Worm (Caenorhabditis elegans) whole organism, L2 larva: ENCODE results near the gene C46F11.6.

Source experiments
- C34F6.9 ChIP-seq: fragments of 150-350 bp; optimal IDR thresholded peaks from 2 replicates; lab custom pipeline; 2014; ENCODE audit warnings: missing biosample characterization, missing genetic modification characterization
- F13H6.1 ChIP-seq: sonication (generic microtip); optimal IDR thresholded peaks from 2 replicates; lab custom pipeline; 2016; ENCODE audit warnings: missing genetic modification characterization, missing compliant biosample characterization
- Y55F3AM.14 ChIP-seq: fragments of 200-800 bp; sonication (Bioruptor generic); optimal IDR thresholded peaks from 2 replicates; lab custom pipeline; 2018; ENCODE audit warnings: mild to moderate bottlenecking, missing genetic modification characterization, missing compliant biosample characterization
- ZK546.5 ChIP-seq: sonication (generic microtip); optimal IDR thresholded peaks from 2 replicates; lab custom pipeline; 2017; ENCODE audit warnings: missing biosample characterization, missing genetic modification characterization
- ama-1 ChIP-seq: fragments of 150-350 bp; optimal IDR thresholded peaks from 2 replicates; lab custom pipeline; 2018; ENCODE audit warnings: inconsistent platforms
- blmp-1 ChIP-seq: sonication (generic microtip); optimal IDR thresholded peaks from 2 replicates; lab custom pipeline; 2017; ENCODE audit warnings: missing genetic modification characterization, mild to moderate bottlenecking, missing compliant biosample characterization, antibody characterized with exemption, moderate library complexity; ENCODE audit not compliant: insufficient read depth
- ceh-16 ChIP-seq: fragments of 150-350 bp; optimal IDR thresholded peaks from 2 replicates; lab custom pipeline; 2014; ENCODE audit warnings: missing biosample characterization, missing genetic modification characterization
- ceh-82 ChIP-seq: fragments of 150-350 bp; optimal IDR thresholded peaks from 2 replicates; lab custom pipeline; 2014; ENCODE audit warnings: missing biosample characterization, missing genetic modification characterization
- dmd-4 ChIP-seq: sonication (generic microtip); optimal IDR thresholded peaks from 2 replicates; lab custom pipeline; 2017; ENCODE audit warnings: missing biosample characterization, missing genetic modification characterization
- elt-1 ChIP-seq: fragments of 150-350 bp; optimal IDR thresholded peaks from 2 replicates; lab custom pipeline; 2014; ENCODE audit warnings: missing biosample characterization, missing genetic modification characterization
- elt-3 ChIP-seq: sonication (generic microtip); optimal IDR thresholded peaks from 2 replicates; lab custom pipeline; 2017; ENCODE audit warnings: missing biosample characterization, missing genetic modification characterization
- fos-1 ChIP-seq: fragments of 150-350 bp; optimal IDR thresholded peaks from 2 replicates; lab custom pipeline; 2014; ENCODE audit warnings: missing biosample characterization, missing genetic modification characterization
- gmeb-1 ChIP-seq: fragments of 150-350 bp; optimal IDR thresholded peaks from 2 replicates; lab custom pipeline; 2014; ENCODE audit warnings: missing biosample characterization, missing genetic modification characterization
- lin-11 ChIP-seq: fragments of 150-350 bp; sonication (generic microtip); optimal IDR thresholded peaks from 2 replicates; lab custom pipeline; 2014; ENCODE audit warnings: missing biosample characterization, missing genetic modification characterization, inconsistent platforms, mixed read lengths
- lin-13 ChIP-seq: fragments of 150-350 bp; optimal IDR thresholded peaks from 2 replicates; lab custom pipeline; 2014; ENCODE audit warnings: missing biosample characterization, missing genetic modification reagents, missing genetic modification characterization
- lsy-2 ChIP-seq, 2 experiments: fragments of 150-350 bp in 1 of 2; sonication (generic microtip) in 1 of 2; optimal IDR thresholded peaks; 2 replicates each; lab custom pipeline; 2014 to 2017; ENCODE audit warnings: missing biosample characterization in 2 of 2, missing genetic modification characterization in 2 of 2
- mdl-1 ChIP-seq, 2 experiments: fragments of 150-350 bp in 1 of 2; sonication (generic microtip) in 1 of 2; optimal IDR thresholded peaks; 2 replicates each; lab custom pipeline; 2017; ENCODE audit warnings: missing biosample characterization in 2 of 2, missing genetic modification characterization in 2 of 2
- nhr-11 ChIP-seq: fragments of 150-350 bp; optimal IDR thresholded peaks from 2 replicates; lab custom pipeline; 2014; ENCODE audit warnings: missing biosample characterization, missing genetic modification characterization
- nhr-12 ChIP-seq: fragments of 150-350 bp; optimal IDR thresholded peaks from 2 replicates; lab custom pipeline; 2014; ENCODE audit warnings: missing biosample characterization, missing genetic modification characterization
- nhr-129 ChIP-seq: fragments of 150-350 bp; optimal IDR thresholded peaks from 2 replicates; lab custom pipeline; 2014; ENCODE audit warnings: missing biosample characterization, missing genetic modification characterization
- nhr-21 ChIP-seq: fragments of 150-350 bp; optimal IDR thresholded peaks from 2 replicates; lab custom pipeline; 2014; ENCODE audit warnings: missing biosample characterization, missing genetic modification characterization
- nhr-23 ChIP-seq: fragments of 150-350 bp; optimal IDR thresholded peaks from 2 replicates; lab custom pipeline; 2014; ENCODE audit warnings: missing biosample characterization, missing genetic modification reagents, missing genetic modification characterization
- nhr-237 ChIP-seq: fragments of 150-350 bp; optimal IDR thresholded peaks from 2 replicates; lab custom pipeline; 2014; ENCODE audit warnings: missing biosample characterization, missing genetic modification characterization
- nhr-25 ChIP-seq: fragments of 150-350 bp; sonication (generic microtip); optimal IDR thresholded peaks from 3 replicates; lab custom pipeline; 2014; ENCODE audit warnings: missing biosample characterization, missing genetic modification characterization
- nhr-77 ChIP-seq: fragments of 150-350 bp; optimal IDR thresholded peaks from 2 replicates; lab custom pipeline; 2014; ENCODE audit warnings: missing biosample characterization, missing genetic modification characterization
- peb-1 ChIP-seq: fragments of 150-350 bp; optimal IDR thresholded peaks from 2 replicates; lab custom pipeline; 2014; ENCODE audit warnings: missing biosample characterization, missing genetic modification characterization
- skn-1 ChIP-seq: sonication (generic microtip); optimal IDR thresholded peaks from 2 replicates; lab custom pipeline; 2017; ENCODE audit warnings: missing biosample characterization, missing genetic modification characterization
- sma-9 ChIP-seq, 2 experiments: fragments of 150-350 bp in 1 of 2; sonication (generic microtip) in 1 of 2; optimal IDR thresholded peaks; 2 replicates each; lab custom pipeline; 2014 to 2016; ENCODE audit warnings: missing genetic modification characterization in 2 of 2, mild to moderate bottlenecking in 1 of 2, missing biosample characterization in 1 of 2, missing compliant biosample characterization in 1 of 2, missing genetic modification reagents in 1 of 2, moderate library complexity in 1 of 2
- snpc-4 ChIP-seq: fragments of 150-350 bp; optimal IDR thresholded peaks from 2 replicates; lab custom pipeline; 2014; ENCODE audit warnings: missing biosample characterization, missing genetic modification characterization
- unc-39 ChIP-seq: fragments of 150-350 bp; optimal IDR thresholded peaks from 2 replicates; lab custom pipeline; 2014; ENCODE audit warnings: missing biosample characterization, missing genetic modification characterization
- unc-55 ChIP-seq: fragments of 150-350 bp; sonication (generic microtip); optimal IDR thresholded peaks from 3 replicates; lab custom pipeline; 2014; ENCODE audit warnings: missing biosample characterization, missing genetic modification reagents, missing genetic modification characterization
- ztf-1 ChIP-seq: fragments of 200-800 bp; sonication (Bioruptor generic); conservative IDR thresholded peaks from 2 replicates; pipeline ENCODE4 v1.3.6; 2022; ENCODE audit warnings: missing genetic modification characterization, missing compliant biosample characterization
- ztf-11 ChIP-seq: sonication (generic microtip); optimal IDR thresholded peaks from 2 replicates; lab custom pipeline; 2017; ENCODE audit warnings: missing biosample characterization, missing genetic modification characterization
- ztf-4 ChIP-seq: fragments of 150-350 bp; optimal IDR thresholded peaks from 2 replicates; lab custom pipeline; 2014; ENCODE audit warnings: missing biosample characterization, missing genetic modification characterization

The C46F11.6 gene

DNA sequence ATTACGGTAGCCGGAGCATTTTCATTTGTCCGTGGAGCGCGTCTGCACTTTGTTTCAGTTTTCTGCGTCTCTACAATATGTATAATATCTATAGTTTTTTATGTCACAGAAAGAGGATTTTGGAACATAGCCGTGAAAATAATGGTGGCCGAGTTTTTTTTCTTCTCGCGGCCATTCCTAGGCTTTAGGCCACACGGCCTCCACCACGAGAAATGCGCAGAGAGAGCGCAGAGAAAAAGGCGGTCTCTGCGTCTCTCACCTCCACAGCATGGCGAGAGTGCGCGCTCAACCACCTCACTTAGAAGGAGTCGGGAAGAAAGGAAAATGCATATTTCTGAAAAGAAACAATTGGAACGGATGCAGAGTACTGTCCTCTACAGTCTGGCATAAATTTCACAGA, 25.2 kb upstream of the C46F11.6 start:
- peak; percentile 19 to 24 for TF ChIP-seq lsy-2 (tag; optimal IDR thresholded peaks at IDR 0.05; lab: Kevin White, UChicago)
- peak; percentile 15 for TF ChIP-seq unc-55 (GFP tag; lab: Kevin White, UChicago)

DNA sequence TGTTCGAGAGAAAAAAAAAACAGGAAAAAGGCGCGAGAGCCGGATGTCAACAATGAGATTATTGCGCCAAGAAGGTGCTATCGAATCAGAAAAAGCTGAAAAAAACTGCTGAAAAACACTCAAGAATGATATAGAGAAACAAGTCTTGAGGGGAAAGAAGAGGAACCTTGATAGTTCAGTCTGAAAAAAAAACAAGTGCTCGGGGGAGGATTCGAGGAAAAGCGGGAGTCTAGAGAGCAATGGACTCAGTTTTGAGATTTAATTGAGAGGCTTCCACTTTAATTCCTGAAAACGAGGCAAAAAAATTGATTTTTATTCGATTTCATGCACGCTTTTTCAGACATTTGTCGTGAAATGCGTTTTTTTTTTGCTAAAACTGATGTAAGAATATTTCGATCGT, 24.3 kb upstream of the C46F11.6 start, which contains the start of gene npr-15:
Gene npr-15, minus strand, starts transcription at position 101 of the 400 bp plus-strand sequence.
- TF ChIP-seq skn-1 (tag; lab: Kevin White, UChicago) = no peak
- TF ChIP-seq ztf-11 (tag; lab: Kevin White, UChicago) = no peak
- no peak for TF ChIP-seq ztf-4 (tag; lab: Kevin White, UChicago)
- no peak for TF ChIP-seq nhr-237 (tag; lab: Kevin White, UChicago)
- TF ChIP-seq nhr-11 (tag; lab: Kevin White, UChicago) = no peak
- no peak for TF ChIP-seq gmeb-1 (tag; lab: Kevin White, UChicago)
- TF ChIP-seq ceh-82 = no peak

DNA sequence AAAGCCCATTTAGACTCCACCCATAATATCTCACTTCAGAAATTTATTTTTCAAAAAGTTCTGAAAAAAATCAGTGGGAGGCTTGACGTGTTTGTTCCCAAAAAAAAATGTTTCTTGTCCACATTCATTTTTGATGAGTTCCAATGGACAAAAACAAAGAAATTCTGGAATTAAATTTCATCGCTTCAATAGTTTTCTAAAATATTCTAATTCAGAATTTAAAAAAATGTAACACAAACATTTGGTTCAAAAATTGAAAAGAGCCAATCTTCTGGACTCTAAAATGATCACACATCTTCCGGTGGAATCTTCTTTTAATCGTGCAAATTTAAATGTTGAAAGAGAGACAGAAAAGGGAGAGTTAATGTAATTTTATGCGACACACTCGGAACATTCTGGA, 22.3 kb upstream of the C46F11.6 start:
- TF ChIP-seq nhr-12 (tag; lab: Kevin White, UChicago) (no peak), ztf-11 (tag; lab: Kevin White, UChicago) (no peak), elt-3 (tag; lab: Kevin White, UChicago) (no peak), nhr-23 (tag; lab: Kevin White, UChicago) (no peak), C34F6.9 (tag; lab: Kevin White, UChicago) (peak; percentile 24), ceh-82 (no peak), ztf-4 (tag; lab: Kevin White, UChicago) (no peak)

DNA sequence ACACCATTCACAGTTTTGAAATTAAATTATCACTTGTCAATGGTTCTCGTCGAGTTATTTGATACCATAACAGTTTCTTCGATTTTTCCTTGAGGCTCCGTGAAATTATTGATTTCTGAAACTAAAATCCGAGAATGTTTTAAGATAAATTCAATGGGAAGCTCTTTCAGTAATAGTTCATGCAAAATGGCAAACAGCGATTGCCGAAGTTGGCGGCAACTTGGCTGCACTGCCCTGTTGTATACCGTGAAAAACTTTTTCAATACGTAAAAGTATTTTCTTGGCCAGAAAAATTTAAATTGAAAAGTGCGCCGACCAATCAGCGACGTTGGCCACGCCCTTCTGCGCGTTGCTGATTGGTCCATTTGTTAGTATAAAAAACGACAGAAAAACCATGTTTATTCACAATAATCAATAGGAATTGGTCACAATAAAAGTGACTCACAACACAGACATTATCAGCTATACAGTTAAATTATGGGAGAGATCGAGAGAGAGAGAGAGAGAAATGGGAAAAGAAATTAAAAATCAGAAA, 12.7 kb upstream of the C46F11.6 start:
- TF ChIP-seq ama-1 (no peak), elt-1 (no peak), gmeb-1 (tag; lab: Kevin White, UChicago) (no peak), ztf-4 (tag; lab: Kevin White, UChicago) (no peak), ztf-1 (GFP tag; lab: Robert Waterston, UW) (no peak), fos-1 (tag; lab: Kevin White, UChicago) (no peak), mdl-1 (tag; optimal IDR thresholded peaks at IDR 0.05; lab: Kevin White, UChicago) (no peak), F13H6.1 (tag; lab: Kevin White, UChicago) (no peak), ZK546.5 (tag; lab: Kevin White, UChicago) (no peak), Y55F3AM.14 (GFP tag; lab: Kevin White, UChicago) (no peak), unc-39 (tag; lab: Kevin White, UChicago) (no peak), C34F6.9 (tag; lab: Kevin White, UChicago) (no peak), nhr-77 (tag; lab: Kevin White, UChicago) (no peak), skn-1 (tag; lab: Kevin White, UChicago) (no peak), peb-1 (tag; lab: Kevin White, UChicago) (no peak)

DNA sequence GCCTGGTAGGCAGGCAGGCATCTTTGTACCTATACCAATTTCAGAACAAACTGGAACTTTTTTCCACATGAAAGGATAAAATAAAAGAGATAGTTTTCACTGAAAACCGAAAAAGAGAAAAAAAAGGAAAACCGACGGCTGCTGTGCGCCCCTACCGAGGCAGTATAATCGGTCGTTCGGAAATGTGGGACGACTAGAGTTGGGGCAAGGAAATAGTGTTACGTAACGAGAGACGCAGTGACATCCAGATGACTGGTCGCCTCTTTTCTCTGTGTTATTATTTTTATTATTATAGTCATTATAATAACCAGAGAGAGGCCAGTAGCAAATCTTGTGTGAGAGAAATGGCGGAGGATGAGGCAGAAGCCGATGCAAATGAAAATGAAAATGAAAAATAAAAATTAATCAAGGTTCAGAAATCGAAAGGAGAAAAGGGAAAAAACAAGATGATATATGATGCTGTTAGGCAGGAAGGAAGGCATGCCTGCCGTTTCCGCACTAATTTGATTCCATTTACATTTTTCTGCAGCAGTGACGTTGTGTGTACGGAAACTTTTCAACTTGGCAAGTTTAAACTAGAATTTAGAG, 11.2 kb upstream of the C46F11.6 start:
- TF ChIP-seq ceh-16 (no peak), sma-9 (GFP tag; optimal IDR thresholded peaks at IDR 0.05; lab: Kevin White, UChicago) (peak; percentile 21), sma-9 (tag; optimal IDR thresholded peaks at IDR 0.05; lab: Kevin White, UChicago) (no peak), lin-11 (tag; lab: Kevin White, UChicago) (no peak), ztf-4 (tag; lab: Kevin White, UChicago) (no peak), dmd-4 (tag; lab: Kevin White, UChicago) (no peak), snpc-4 (tag; lab: Kevin White, UChicago) (no peak), nhr-25 (tag; lab: Kevin White, UChicago) (peak; percentile 6), nhr-21 (tag; lab: Kevin White, UChicago) (no peak), ztf-11 (tag; lab: Kevin White, UChicago) (no peak), nhr-129 (tag; lab: Kevin White, UChicago) (no peak), lin-13 (GFP tag; lab: Kevin White, UChicago) (no peak), blmp-1 (peak; percentile 20)
